Worm (Caenorhabditis elegans): Measurements from ENCODE around the gene acbp-5.

Gene acbp-5

ce11 chrIII:13625650-13626430 is 15.6 kb downstream of the acbp-5 start (continued):
- TF ChIP-seq D2030.7 (GFP tag; IDR thresholded peaks at IDR 0.05) = peak; percentile 22; the same call in 1 of the 2 replicates
- no peak for TF ChIP-seq F10E7.11 (tag; optimal IDR thresholded peaks at IDR 0.05)
- TF ChIP-seq F57A8.1 (GFP tag; optimal IDR thresholded peaks at IDR 0.05) = no peak
- TF ChIP-seq dpl-1 (GFP tag; optimal IDR thresholded peaks at IDR 0.05) = no peak
- TF ChIP-seq lin-54 (GFP tag; optimal IDR thresholded peaks at IDR 0.05) = peak; percentile 29
- TF ChIP-seq Y95B8A.8 (GFP tag; IDR thresholded peaks at IDR 0.05) = peak; percentile 57
- TF ChIP-seq nhr-80 (tag; optimal IDR thresholded peaks at IDR 0.05) = no peak
- TF ChIP-seq hsf-1 (GFP tag; IDR thresholded peaks at IDR 0.05) = peak; percentile 55; the same call in 1 of the 2 replicates
- 0 out of 2 replicates have a peak, but pooled peaks have one; percentile 35 for TF ChIP-seq pbrm-1 (GFP tag; IDR thresholded peaks at IDR 0.05)
- TF ChIP-seq F39B2.1 (GFP tag; IDR thresholded peaks at IDR 0.05) = no peak
- TF ChIP-seq ztf-18 (tag; optimal IDR thresholded peaks at IDR 0.05) = no peak
- TF ChIP-seq ekl-4 (GFP tag; IDR thresholded peaks at IDR 0.05) = peak; percentile 17; the same call in 1 of the 2 replicates
- no peak for TF ChIP-seq Y53F4B.3 (GFP tag; IDR thresholded peaks at IDR 0.05)
- no peak for TF ChIP-seq F49E8.2 (tag; optimal IDR thresholded peaks at IDR 0.05; ENCODE audit: insufficient read depth)
- TF ChIP-seq F33H1.4 (GFP tag; IDR thresholded peaks at IDR 0.05) = 0 out of 2 replicates have a peak, but pooled peaks have one; percentile 7
- 0 out of 2 replicates have a peak, but pooled peaks have one; percentile 52 for TF ChIP-seq madf-3 (GFP tag; IDR thresholded peaks at IDR 0.05)
- peak; percentile 46 for TF ChIP-seq mcd-1 (GFP tag; IDR thresholded peaks at IDR 0.05)
- TF ChIP-seq B0336.3 (GFP tag; IDR thresholded peaks at IDR 0.05) = peak; percentile 91
- TF ChIP-seq bed-1 (GFP tag; IDR thresholded peaks at IDR 0.05) = 0 out of 2 replicates have a peak, but pooled peaks have one; percentile 58
- peak; percentile 28 for TF ChIP-seq hrde-1 (tag; optimal IDR thresholded peaks at IDR 0.05; ENCODE audit: borderline replicate concordance)
- no peak for TF ChIP-seq mes-4 (tag; optimal IDR thresholded peaks at IDR 0.05)
- no peak for TF ChIP-seq sdz-38 (tag; optimal IDR thresholded peaks at IDR 0.05)
- TF ChIP-seq dpff-1 (tag; optimal IDR thresholded peaks at IDR 0.05) = no peak
- TF ChIP-seq ztf-22 (GFP tag; optimal IDR thresholded peaks at IDR 0.05) = no peak
- no peak; the same call in 1 of the 2 replicates for TF ChIP-seq Y56A3A.18 (GFP tag; IDR thresholded peaks at IDR 0.05)
- TF ChIP-seq Y67H2A.10 (GFP tag; conservative IDR thresholded peaks at IDR 0.05) = no peak
- TF ChIP-seq attf-5 (GFP tag; optimal IDR thresholded peaks at IDR 0.05) = no peak
- TF ChIP-seq snpc-1.3 (tag; optimal IDR thresholded peaks at IDR 0.05; ENCODE audit: insufficient read depth) = no peak
- TF ChIP-seq B0261.1 (tag; optimal IDR thresholded peaks at IDR 0.05) = no peak
- TF ChIP-seq unc-130 (GFP tag; optimal IDR thresholded peaks at IDR 0.05) = no peak
- peak; percentile 37 for TF ChIP-seq ZK185.1 (tag; optimal IDR thresholded peaks at IDR 0.05; ENCODE audit: poor library complexity, severe bottlenecking)
- no peak for TF ChIP-seq attf-3 (GFP tag; conservative IDR thresholded peaks at IDR 0.05)
- no peak for TF ChIP-seq C17E4.6 (GFP tag; IDR thresholded peaks at IDR 0.05)
- no peak for TF ChIP-seq nhr-179 (tag; optimal IDR thresholded peaks at IDR 0.05)
- peak; percentile 6 for TF ChIP-seq T26A5.8 (tag; optimal IDR thresholded peaks at IDR 0.05)
- TF ChIP-seq zim-3 (tag; optimal IDR thresholded peaks at IDR 0.05) = no peak
- no peak for TF ChIP-seq ccch-3 (GFP tag; optimal IDR thresholded peaks at IDR 0.05)
- TF ChIP-seq let-526 (GFP tag; IDR thresholded peaks at IDR 0.05) = no peak
- TF ChIP-seq F55B11.4 (tag; optimal IDR thresholded peaks at IDR 0.05; ENCODE audit: borderline replicate concordance, insufficient read depth) = no peak

Data from whole organism, young adult.